Worm (Caenorhabditis elegans) whole organism, L3 larva: ENCODE results near the gene col-139.

ENCODE experiments used
- aly-2 ChIP-seq: fragments of 150-350 bp; optimal IDR thresholded peaks from 2 replicates; lab custom pipeline; 2014; ENCODE audit warnings: missing biosample characterization, missing genetic modification characterization
- ama-1 ChIP-seq: fragments of 150-350 bp; optimal IDR thresholded peaks from 2 replicates; lab custom pipeline; 2018
- elt-2 ChIP-seq: sonication (generic microtip); optimal IDR thresholded peaks from 2 replicates; lab custom pipeline; 2016; ENCODE audit warnings: missing genetic modification reagents, mild to moderate bottlenecking, missing genetic modification characterization, missing compliant biosample characterization
- fos-1 ChIP-seq: fragments of 150-350 bp; optimal IDR thresholded peaks from 2 replicates; lab custom pipeline; 2014; ENCODE audit warnings: missing biosample characterization, missing genetic modification characterization
- nfya-1 ChIP-seq: sonication (generic microtip); optimal IDR thresholded peaks from 2 replicates; lab custom pipeline; 2017; ENCODE audit warnings: missing genetic modification characterization, mild to moderate bottlenecking, missing compliant biosample characterization, antibody characterized with exemption, moderate library complexity; ENCODE audit not compliant: insufficient read depth
- nhr-11 ChIP-seq: fragments of 150-350 bp; optimal IDR thresholded peaks from 2 replicates; lab custom pipeline; 2014; ENCODE audit warnings: missing biosample characterization, missing genetic modification characterization
- nhr-12 ChIP-seq: fragments of 150-350 bp; optimal IDR thresholded peaks from 2 replicates; lab custom pipeline; 2014; ENCODE audit warnings: missing biosample characterization, missing genetic modification characterization

DNA sequence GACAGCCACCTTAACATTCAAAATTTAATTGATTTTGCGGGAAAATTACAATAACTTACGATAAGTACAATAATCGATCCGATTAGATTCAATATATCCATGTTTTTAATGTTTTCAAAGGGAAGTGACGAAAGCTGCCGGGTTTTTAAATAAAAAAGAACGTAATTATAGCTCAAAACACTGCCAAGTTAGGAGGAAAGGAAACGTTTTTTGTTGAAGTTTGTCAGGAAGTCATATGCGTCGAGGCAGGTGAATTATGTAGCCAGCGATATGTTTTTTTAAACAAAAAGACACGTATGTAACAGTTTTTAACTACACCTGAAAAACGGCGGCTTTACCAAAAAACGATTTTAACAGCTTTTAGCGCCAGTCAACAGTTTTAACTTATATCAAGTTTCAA is 11.9 kb upstream of the col-139 start, which contains the start of gene srx-73:
- no peak for TF ChIP-seq nfya-1
- no peak for TF ChIP-seq elt-2 (tag; lab: Kevin White, UChicago)
- no peak for TF ChIP-seq nhr-12 (tag; lab: Kevin White, UChicago)
- no peak for TF ChIP-seq nhr-11 (tag; lab: Kevin White, UChicago)
- TF ChIP-seq ama-1 (lab: Kevin White, UChicago), result no peak
- TF ChIP-seq aly-2 (tag; lab: Kevin White, UChicago), result no peak
- TF ChIP-seq fos-1 (tag; lab: Kevin White, UChicago), result no peak
